Fruit fly (Drosophila melanogaster) whole organism, prepupa: ENCODE data around the gene CG7966.

Experiments
- Blimp-1 ChIP-seq: fragments of 200-800 bp; sonication (Bioruptor generic); optimal IDR thresholded peaks from 3 replicates; lab custom pipeline; 2017; ENCODE audit warnings: missing biosample characterization, missing genetic modification characterization, mild to moderate bottlenecking, moderate library complexity, missing genetic modification reagents
- CG1621 ChIP-seq: fragments of 200-800 bp; sonication (Bioruptor generic); optimal IDR thresholded peaks from 3 replicates; lab custom pipeline; 2018; ENCODE audit warnings: missing biosample characterization, mild to moderate bottlenecking, missing genetic modification characterization
- CG16779 ChIP-seq: fragments of 200-800 bp; sonication (Bioruptor generic); optimal IDR thresholded peaks from 3 replicates; lab custom pipeline; 2017; ENCODE audit warnings: missing biosample characterization, mild to moderate bottlenecking, missing genetic modification characterization
- CG3032 ChIP-seq: fragments of 200-800 bp; optimal IDR thresholded peaks from 2 replicates; lab custom pipeline; 2019; ENCODE audit warnings: missing biosample characterization, mild to moderate bottlenecking, missing genetic modification characterization, moderate library complexity
- Smox ChIP-seq: fragments of 200-800 bp; sonication (Bioruptor generic); optimal IDR thresholded peaks from 3 replicates; lab custom pipeline; 2016; ENCODE audit warnings: missing biosample characterization, missing genetic modification characterization
- lz ChIP-seq: fragments of 200-800 bp; sonication (Bioruptor generic); optimal IDR thresholded peaks from 3 replicates; lab custom pipeline; 2016; ENCODE audit warnings: missing biosample characterization, missing genetic modification characterization
- spab ChIP-seq: fragments of 200-800 bp; sonication (Bioruptor generic); optimal IDR thresholded peaks from 2 replicates; lab custom pipeline; 2017; ENCODE audit warnings: missing biosample characterization, mild to moderate bottlenecking, missing genetic modification characterization, missing genetic modification reagents

DNA sequence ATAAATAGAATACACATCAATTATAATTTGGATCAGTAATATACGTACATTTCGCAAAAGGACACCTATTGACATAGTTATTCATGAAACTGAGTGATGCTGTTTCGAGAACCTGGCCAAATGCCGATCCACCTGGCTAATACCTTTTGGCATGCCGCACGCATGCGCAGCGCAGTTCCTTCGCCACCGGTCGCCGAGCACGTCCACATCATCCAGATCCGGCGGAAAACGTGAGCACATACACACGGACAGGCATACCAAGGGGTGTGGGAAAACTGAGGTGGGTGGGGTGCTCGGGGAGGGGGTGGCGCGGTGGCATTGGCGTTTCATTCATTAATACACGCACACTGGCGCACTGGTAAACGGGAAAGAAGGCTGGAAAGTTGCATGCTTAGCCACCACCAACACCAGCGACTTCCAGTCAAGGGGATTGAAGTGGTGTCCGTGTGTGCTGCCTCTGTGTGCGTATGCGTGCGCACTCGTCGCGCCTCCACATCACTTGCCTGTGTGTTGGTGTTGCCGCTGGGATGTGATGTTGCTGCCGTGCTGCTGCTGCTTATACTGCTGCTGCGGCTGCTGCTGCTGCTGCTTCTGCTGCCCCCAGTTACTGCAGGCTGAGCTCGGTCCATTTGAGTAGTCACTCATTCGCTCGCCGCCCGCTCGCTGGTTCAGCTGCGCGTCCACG is 6.0 kb upstream of the CG7966 start, which contains the start of gene sim:
- TF ChIP-seq spab (GFP tag; lab: Kevin White, UChicago) (no peak), CG1621 (tag; lab: Kevin White, UChicago) (no peak), CG16779 (no peak), lz (GFP tag; lab: Kevin White, UChicago) (no peak), Smox (GFP tag; lab: Kevin White, UChicago) (no peak), Blimp-1 (GFP tag; lab: Kevin White, UChicago) (no peak), CG3032 (tag; lab: Kevin White, UChicago) (no peak)
